Fruit fly (Drosophila melanogaster) whole organism, embryonic: Measurements from ENCODE around the gene CG9747.

Source experiments
- ATbp ChIP-seq: fragments of 200-800 bp; sonication (Bioruptor generic); optimal IDR thresholded peaks from 2 replicates; lab custom pipeline; 2017; ENCODE audit warnings: missing biosample characterization, mild to moderate bottlenecking, missing genetic modification characterization, missing genetic modification reagents
- Asciz ChIP-seq: fragments of 200-800 bp; sonication (Bioruptor generic); optimal IDR thresholded peaks from 2 replicates; lab custom pipeline; 2017; ENCODE audit warnings: missing biosample characterization, mild to moderate bottlenecking, missing genetic modification characterization, missing genetic modification reagents
- Atf3 ChIP-seq: fragments of 200-800 bp; sonication (Bioruptor generic); optimal IDR thresholded peaks from 3 replicates; lab custom pipeline; 2016; ENCODE audit warnings: missing biosample characterization, missing genetic modification characterization
- Bgb ChIP-seq: fragments of 200-800 bp; sonication (Bioruptor generic); IDR thresholded peaks from 2 replicates; pipeline ENCODE4 v1.3.6; 2022; ENCODE audit warnings: missing biosample characterization, missing genetic modification characterization; ENCODE audit not compliant: partially characterized antibody
- CG10209 ChIP-seq: fragments of 200-800 bp; sonication (Bioruptor generic); optimal IDR thresholded peaks from 3 replicates; lab custom pipeline; 2017; ENCODE audit warnings: missing biosample characterization, mild to moderate bottlenecking, missing genetic modification characterization, missing genetic modification reagents
- CG10431 ChIP-seq: fragments of 200-800 bp; sonication (Bioruptor generic); optimal IDR thresholded peaks from 3 replicates; lab custom pipeline; 2018; ENCODE audit warnings: missing biosample characterization, mild to moderate bottlenecking, missing genetic modification characterization
- CG10979 ChIP-seq: fragments of 200-800 bp; sonication (Bioruptor generic); optimal IDR thresholded peaks from 2 replicates; lab custom pipeline; 2018; ENCODE audit warnings: missing biosample characterization, mild to moderate bottlenecking, missing genetic modification characterization, moderate library complexity
- CG12769 ChIP-seq: fragments of 200-800 bp; sonication (Bioruptor generic); optimal IDR thresholded peaks from 2 replicates; lab custom pipeline; 2019; ENCODE audit warnings: missing biosample characterization, mild to moderate bottlenecking, missing genetic modification characterization, moderate library complexity
- CG14710 ChIP-seq: fragments of 200-800 bp; sonication (Bioruptor generic); optimal IDR thresholded peaks from 3 replicates; lab custom pipeline; 2019; ENCODE audit warnings: missing biosample characterization, mild to moderate bottlenecking, missing genetic modification characterization, moderate library complexity
- CG15011 ChIP-seq: fragments of 200-800 bp; sonication (Bioruptor generic); optimal IDR thresholded peaks from 3 replicates; lab custom pipeline; 2018; ENCODE audit warnings: missing biosample characterization, mild to moderate bottlenecking, missing genetic modification characterization
- CG18619 ChIP-seq: fragments of 200-800 bp; sonication (Bioruptor generic); optimal IDR thresholded peaks from 3 replicates; lab custom pipeline; 2017; ENCODE audit warnings: missing biosample characterization, mild to moderate bottlenecking, missing genetic modification characterization
- CG34422 ChIP-seq: fragments of 200-800 bp; sonication (Bioruptor generic); IDR thresholded peaks from 3 replicates; pipeline ENCODE4 v1.3.6; 2022; ENCODE audit warnings: missing biosample characterization, missing genetic modification characterization
- CG42726 ChIP-seq: fragments of 200-800 bp; sonication (Bioruptor generic); IDR thresholded peaks from 2 replicates; pipeline ENCODE4 v1.3.6; 2022; ENCODE audit warnings: missing biosample characterization, missing genetic modification characterization; ENCODE audit not compliant: partially characterized antibody
- CG5180 ChIP-seq: fragments of 200-800 bp; sonication (Bioruptor generic); optimal IDR thresholded peaks from 3 replicates; lab custom pipeline; 2017; ENCODE audit warnings: missing biosample characterization, missing genetic modification characterization, mild to moderate bottlenecking, moderate library complexity, missing genetic modification reagents
- CG6654 ChIP-seq: fragments of 200-800 bp; sonication (Bioruptor generic); optimal IDR thresholded peaks from 2 replicates; lab custom pipeline; 2017; ENCODE audit warnings: missing biosample characterization, mild to moderate bottlenecking, missing genetic modification characterization
- CG7987 ChIP-seq: fragments of 200-800 bp; sonication (Bioruptor generic); optimal IDR thresholded peaks from 2 replicates; lab custom pipeline; 2018; ENCODE audit warnings: missing biosample characterization, mild to moderate bottlenecking, missing genetic modification characterization, moderate library complexity
- CG8478 ChIP-seq: fragments of >200 bp; optimal IDR thresholded peaks from 2 replicates; lab custom pipeline; 2018
- Dip2 ChIP-seq: fragments of 200-800 bp; sonication (Bioruptor generic); IDR thresholded peaks from 2 replicates; pipeline ENCODE4 v1.3.6; 2022; ENCODE audit warnings: missing biosample characterization, missing genetic modification characterization
- Gug ChIP-seq: fragments of 200-800 bp; sonication (Bioruptor generic); IDR thresholded peaks from 4 replicates; pipeline ENCODE4 v1.3.6; 2022; ENCODE audit warnings: missing biosample characterization, missing genetic modification characterization
- Hr51 ChIP-seq, 2 experiments: fragments of 200-800 bp; sonication (Bioruptor generic); optimal IDR thresholded peaks; 2 replicates in 1 of 2; 3 replicates in 1 of 2; lab custom pipeline; 2016 to 2018; ENCODE audit warnings: missing biosample characterization in 2 of 2, missing genetic modification characterization in 2 of 2, mild to moderate bottlenecking in 1 of 2, moderate library complexity in 1 of 2
- Mad ChIP-seq: fragments of 200-800 bp; sonication (Bioruptor generic); optimal IDR thresholded peaks from 2 replicates; lab custom pipeline; 2016; ENCODE audit warnings: missing biosample characterization, missing genetic modification characterization
- Nf-YA ChIP-seq: fragments of 200-800 bp; sonication (Bioruptor generic); IDR thresholded peaks from 2 replicates; pipeline ENCODE4 v1.3.6; 2022; ENCODE audit warnings: missing biosample characterization, missing genetic modification characterization
- Oaz ChIP-seq: fragments of 200-800 bp; sonication (Bioruptor generic); IDR thresholded peaks from 2 replicates; pipeline ENCODE4 v1.3.6; 2022; ENCODE audit warnings: missing biosample characterization, missing genetic modification characterization
- PHDP ChIP-seq: fragments of 200-800 bp; sonication (Bioruptor generic); optimal IDR thresholded peaks from 3 replicates; lab custom pipeline; 2018; ENCODE audit warnings: missing biosample characterization, mild to moderate bottlenecking, missing genetic modification characterization, moderate library complexity
- Side ChIP-seq: fragments of 200-800 bp; sonication (Bioruptor generic); optimal IDR thresholded peaks from 2 replicates; lab custom pipeline; 2016; ENCODE audit warnings: missing biosample characterization, missing genetic modification characterization
- Sox102F ChIP-seq: fragments of 200-800 bp; sonication (Bioruptor generic); optimal IDR thresholded peaks from 2 replicates; lab custom pipeline; 2018; ENCODE audit warnings: missing biosample characterization, mild to moderate bottlenecking, missing genetic modification characterization, moderate library complexity
- Taf1 ChIP-seq: fragments of 200-800 bp; sonication (Bioruptor generic); IDR thresholded peaks from 2 replicates; pipeline ENCODE4 v1.3.6; 2022; ENCODE audit warnings: missing biosample characterization, missing genetic modification characterization
- Tbp ChIP-seq: fragments of >200 bp; optimal IDR thresholded peaks from 2 replicates; lab custom pipeline; 2018; ENCODE audit warnings: missing biosample characterization, missing genetic modification characterization
- Usf ChIP-seq: fragments of 200-800 bp; sonication (Bioruptor generic); optimal IDR thresholded peaks from 2 replicates; lab custom pipeline; 2017; ENCODE audit warnings: missing genotype, missing biosample characterization, missing genetic modification characterization
- YL-1 ChIP-seq: fragments of 200-800 bp; sonication (Bioruptor generic); optimal IDR thresholded peaks from 3 replicates; lab custom pipeline; 2017; ENCODE audit warnings: missing biosample characterization, mild to moderate bottlenecking, missing genetic modification characterization
- bab2 ChIP-seq: fragments of 200-800 bp; sonication (Bioruptor generic); optimal IDR thresholded peaks from 2 replicates; lab custom pipeline; 2016; ENCODE audit warnings: missing biosample characterization, missing genetic modification characterization
- bcd ChIP-seq: fragments of 200-800 bp; sonication (Bioruptor generic); optimal IDR thresholded peaks from 2 replicates; lab custom pipeline; 2017; ENCODE audit warnings: missing biosample characterization, mild to moderate bottlenecking, missing genetic modification characterization
- bsh ChIP-seq, 2 experiments: fragments of 200-800 bp; sonication (Bioruptor generic); optimal IDR thresholded peaks; 2 replicates each; lab custom pipeline; 2017 to 2018; ENCODE audit warnings: mild to moderate bottlenecking in 2 of 2, missing biosample characterization in 2 of 2, missing genetic modification characterization in 2 of 2, moderate library complexity in 1 of 2
- cad ChIP-seq: fragments of >200 bp; optimal IDR thresholded peaks from 2 replicates; lab custom pipeline; 2017; ENCODE audit warnings: missing biosample characterization, missing genetic modification characterization
- cato ChIP-seq: fragments of 200-800 bp; sonication (Bioruptor generic); optimal IDR thresholded peaks from 2 replicates; lab custom pipeline; 2016; ENCODE audit warnings: missing biosample characterization, missing genetic modification characterization, borderline replicate concordance
- dm ChIP-seq: fragments of 200-800 bp; sonication (Bioruptor generic); optimal IDR thresholded peaks from 3 replicates; lab custom pipeline; 2016; ENCODE audit warnings: missing biosample characterization, missing genetic modification characterization
- h ChIP-seq: fragments of >200 bp; optimal IDR thresholded peaks from 2 replicates; lab custom pipeline; 2017
- ham ChIP-seq: fragments of 200-800 bp; sonication (Bioruptor generic); IDR thresholded peaks from 2 replicates; pipeline ENCODE4 v1.3.6; 2022; ENCODE audit warnings: missing biosample characterization, missing genetic modification characterization
- ind ChIP-seq: fragments of 200-800 bp; sonication (Bioruptor generic); optimal IDR thresholded peaks from 3 replicates; lab custom pipeline; 2016; ENCODE audit warnings: missing biosample characterization, missing genetic modification characterization
- jumu ChIP-seq: fragments of 200-800 bp; sonication (Bioruptor generic); optimal IDR thresholded peaks from 3 replicates; lab custom pipeline; 2016; ENCODE audit warnings: missing biosample characterization, missing genetic modification characterization
- prd ChIP-seq, 3 experiments: fragments of >200 bp in 2 of 3; fragments of 200-800 bp in 1 of 3; sonication (Bioruptor generic) in 1 of 3; optimal IDR thresholded peaks in 2 of 3; IDR thresholded peaks in 1 of 3; 2 replicates in 2 of 3; 3 replicates in 1 of 3; pipeline versions ENCODE4 v1.3.6 to Lab custom; 2017 to 2022; ENCODE audit warnings: missing biosample characterization in 1 of 3, missing genetic modification characterization in 1 of 3
- scrt ChIP-seq: fragments of 200-800 bp; sonication (Bioruptor generic); optimal IDR thresholded peaks from 2 replicates; lab custom pipeline; 2018; ENCODE audit warnings: missing biosample characterization, mild to moderate bottlenecking, missing genetic modification characterization, moderate library complexity
- sens-2 ChIP-seq: fragments of 200-800 bp; sonication (Bioruptor generic); IDR thresholded peaks from 2 replicates; pipeline ENCODE4 v1.3.6; 2022; ENCODE audit warnings: missing biosample characterization, missing genetic modification characterization
- sna ChIP-seq: fragments of 200-800 bp; sonication (Bioruptor generic); IDR thresholded peaks from 2 replicates; pipeline ENCODE4 v1.3.6; 2022; ENCODE audit warnings: missing biosample characterization, missing genetic modification characterization; ENCODE audit not compliant: partially characterized antibody
- so ChIP-seq: fragments of 200-800 bp; sonication (Bioruptor generic); IDR thresholded peaks from 3 replicates; pipeline ENCODE4 v1.3.6; 2022; ENCODE audit warnings: missing biosample characterization, missing genetic modification characterization
- sr ChIP-seq: fragments of 200-800 bp; sonication (Bioruptor generic); IDR thresholded peaks from 3 replicates; pipeline ENCODE4 v1.3.6; 2022; ENCODE audit warnings: missing biosample characterization, missing genetic modification characterization
- tll ChIP-seq, 2 experiments: fragments of 200-800 bp in 1 of 2; fragments of >200 bp in 1 of 2; sonication (Bioruptor generic) in 1 of 2; optimal IDR thresholded peaks; 2 replicates each; lab custom pipeline; 2017 to 2019; ENCODE audit warnings: missing biosample characterization in 2 of 2, missing genetic modification characterization in 2 of 2, mild to moderate bottlenecking in 1 of 2, moderate library complexity in 1 of 2
- tx ChIP-seq: fragments of 200-800 bp; sonication (Bioruptor generic); optimal IDR thresholded peaks from 2 replicates; lab custom pipeline; 2016; ENCODE audit warnings: missing biosample characterization, missing genetic modification characterization

CG9747 gene

DNA sequence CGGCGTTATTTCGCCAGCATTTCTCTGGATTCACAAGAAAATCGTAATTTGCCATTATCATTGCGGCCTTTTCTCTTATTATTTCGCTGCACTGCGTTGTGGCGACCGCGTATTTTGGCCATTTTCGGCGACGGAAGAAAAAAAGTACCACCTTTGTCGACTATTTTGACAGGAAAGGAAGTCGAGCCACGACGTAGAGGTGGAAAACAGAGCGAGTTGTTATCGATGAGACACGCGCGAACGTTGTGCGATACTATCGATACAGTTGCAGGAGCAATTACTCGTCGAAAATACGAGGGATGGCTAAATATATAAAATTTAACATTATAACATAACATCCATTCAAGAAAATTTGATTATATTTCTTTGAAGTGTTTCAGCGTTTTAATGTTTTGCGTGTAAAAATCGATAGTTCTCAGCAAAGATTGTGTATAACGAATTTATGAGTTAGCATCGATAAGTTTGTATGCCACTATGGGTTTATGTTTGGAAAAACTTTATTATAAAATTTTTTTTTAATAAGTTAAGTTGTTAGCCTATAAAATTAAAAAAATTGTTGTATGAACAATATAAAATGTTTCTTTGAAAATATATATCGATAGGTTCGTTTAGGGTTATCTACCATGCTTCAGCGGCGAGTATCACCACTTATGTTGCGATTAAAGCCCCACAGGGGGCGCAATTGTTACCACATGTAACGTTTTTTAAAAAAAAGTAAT is 17.9 kb upstream of the CG9747 start, which contains the start of gene RpS7:
RpS7 (minus strand) TSS at position 255 of the 719 bp plus-strand sequence.
- TF ChIP-seq CG34422 (peak; percentile 68; the same call in 2 of the 3 replicates), tll (GFP tag; optimal IDR thresholded peaks at IDR 0.05; lab: Kevin White, UChicago) (no peak), bab2 (peak; percentile 23), Taf1 (no peak; the same call in 1 of the 2 replicates), Asciz (GFP tag; lab: Kevin White, UChicago) (peak; percentile 78), ham (GFP tag; lab: Robert Waterston, UW) (peak; percentile 66; the same call in 1 of the 2 replicates), prd (optimal IDR thresholded peaks at IDR 0.05; lab: Kevin White, UChicago) (no peak), prd (GFP tag; IDR thresholded peaks at IDR 0.05; lab: Robert Waterston, UW) (peak; percentile 44; the same call in 1 of the 3 replicates), Usf (GFP tag; lab: Kevin White, UChicago) (peak; percentile 37), Side (peak; percentile 51), sr (GFP tag; lab: Robert Waterston, UW) (no peak; the same call in 1 of the 3 replicates), bcd (GFP tag; lab: Kevin White, UChicago) (peak; percentile 87), Atf3 (no peak), CG7987 (GFP tag; lab: Kevin White, UChicago) (peak; percentile 93), CG42726 (GFP tag; lab: Robert Waterston, UW) (peak; percentile 91), so (GFP tag; lab: Robert Waterston, UW) (0 out of 3 replicates have a peak, but pooled peaks have one; percentile 31), jumu (peak; percentile 34), CG18619 (GFP tag; lab: Kevin White, UChicago) (peak; percentile 70), CG15011 (peak; percentile 35), bsh (GFP tag; optimal IDR thresholded peaks at IDR 0.05; lab: Kevin White, UChicago) (peak; percentile 48 to 65), sens-2 (GFP tag; lab: Robert Waterston, UW) (peak; percentile 81), PHDP (tag; lab: Kevin White, UChicago) (peak; percentile 75), CG8478 (lab: Kevin White, UChicago) (no peak), ATbp (GFP tag; lab: Kevin White, UChicago) (peak; percentile 67), CG12769 (tag; lab: Kevin White, UChicago) (peak; percentile 38), cato (GFP tag; lab: Kevin White, UChicago) (peak; percentile 20), Gug (peak; percentile 72; the same call in 3 of the 4 replicates), CG10979 (tag; lab: Kevin White, UChicago) (peak; percentile 39), sna (GFP tag; lab: Robert Waterston, UW) (peak; percentile 99), Oaz (GFP tag; lab: Robert Waterston, UW) (peak; percentile 54), h (lab: Kevin White, UChicago) (no peak), cad (GFP tag; lab: Kevin White, UChicago) (no peak), Tbp (GFP tag; lab: Kevin White, UChicago) (no peak), CG10209 (GFP tag; lab: Kevin White, UChicago) (peak; percentile 64), dm (peak; percentile 79), CG10431 (GFP tag; lab: Kevin White, UChicago) (peak; percentile 77), Dip2 (GFP tag; lab: Robert Waterston, UW) (no peak), Mad (GFP tag; lab: Kevin White, UChicago) (peak; percentile 50), YL-1 (GFP tag; lab: Kevin White, UChicago) (peak; percentile 83), Bgb (peak; percentile 96), tx (GFP tag; lab: Kevin White, UChicago) (peak; percentile 15), Sox102F (GFP tag; lab: Kevin White, UChicago) (peak; percentile 20), Hr51 (GFP tag; optimal IDR thresholded peaks at IDR 0.05; lab: Kevin White, UChicago) (peak; percentile 13 to 57), CG5180 (peak; percentile 69), ind (GFP tag; lab: Kevin White, UChicago) (peak; percentile 35), scrt (GFP tag; lab: Kevin White, UChicago) (peak; percentile 75), CG14710 (peak; percentile 82), Nf-YA (GFP tag; lab: Robert Waterston, UW) (peak; percentile 51), CG6654 (GFP tag; lab: Kevin White, UChicago) (peak; percentile 39)
